Fruit fly (Drosophila melanogaster) whole organism, prepupa: ENCODE data around the gene Acp95EF.

Experiments
- CG16779 ChIP-seq: fragments of 200-800 bp; sonication (Bioruptor generic); optimal IDR thresholded peaks from 3 replicates; lab custom pipeline; 2017; ENCODE audit warnings: missing biosample characterization, mild to moderate bottlenecking, missing genetic modification characterization
- CG6276 ChIP-seq: fragments of 200-800 bp; sonication (Bioruptor generic); optimal IDR thresholded peaks from 2 replicates; lab custom pipeline; 2017; ENCODE audit warnings: missing biosample characterization, mild to moderate bottlenecking, missing genetic modification characterization
- CG8319 ChIP-seq: fragments of 200-800 bp; sonication (Bioruptor generic); optimal IDR thresholded peaks from 3 replicates; lab custom pipeline; 2016; ENCODE audit warnings: missing biosample characterization, missing genetic modification characterization
- Eip75B ChIP-seq: fragments of 200-800 bp; sonication (Bioruptor generic); optimal IDR thresholded peaks from 3 replicates; lab custom pipeline; 2016; ENCODE audit warnings: missing biosample characterization, missing genetic modification characterization
- Ets21C ChIP-seq: fragments of 200-800 bp; sonication (Bioruptor generic); optimal IDR thresholded peaks from 3 replicates; lab custom pipeline; 2016; ENCODE audit warnings: missing biosample characterization, missing genetic modification characterization
- Ets96B ChIP-seq: fragments of 200-800 bp; optimal IDR thresholded peaks from 2 replicates; lab custom pipeline; 2019; ENCODE audit warnings: missing biosample characterization, mild to moderate bottlenecking, missing genetic modification characterization, moderate library complexity
- OdsH ChIP-seq: fragments of 200-800 bp; sonication (Bioruptor generic); optimal IDR thresholded peaks from 3 replicates; lab custom pipeline; 2016; ENCODE audit warnings: missing biosample characterization, missing genetic modification characterization
- cyc ChIP-seq: fragments of 200-800 bp; sonication (Bioruptor generic); optimal IDR thresholded peaks from 3 replicates; lab custom pipeline; 2016; ENCODE audit warnings: missing biosample characterization, missing genetic modification characterization
- eg ChIP-seq: fragments of 200-800 bp; sonication (Bioruptor generic); IDR thresholded peaks from 3 replicates; pipeline ENCODE4 v1.3.6; 2022; ENCODE audit warnings: missing biosample characterization, missing genetic modification characterization
- svp ChIP-seq: fragments of 200-800 bp; sonication (Bioruptor generic); peaks from one replicate; lab custom pipeline; 2016; ENCODE audit warnings: missing biosample characterization, missing genetic modification characterization

DNA sequence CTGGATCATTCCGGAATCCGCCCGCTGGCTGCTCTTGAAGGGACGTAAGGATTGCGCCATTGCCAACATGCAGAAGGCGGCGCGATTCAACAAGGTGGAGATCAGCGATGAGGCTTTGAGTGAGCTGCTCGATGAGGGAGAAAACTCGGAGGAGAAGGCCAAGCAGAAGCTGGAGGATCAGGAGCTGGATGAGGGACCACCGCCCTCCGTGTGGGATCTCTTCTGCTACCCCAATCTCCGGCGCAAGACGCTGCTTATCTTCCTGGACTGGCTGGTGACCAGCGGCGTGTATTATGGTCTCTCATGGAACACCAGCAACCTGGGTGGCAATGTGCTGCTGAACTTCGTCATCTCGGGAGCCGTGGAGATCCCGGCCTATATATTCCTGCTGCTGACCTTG is 45.4 kb downstream of the Acp95EF start:
- TF ChIP-seq CG8319 (no peak), Eip75B (GFP tag; lab: Kevin White, UChicago) (no peak), eg (GFP tag; lab: Robert Waterston, UW) (no peak), cyc (GFP tag; lab: Kevin White, UChicago) (no peak), OdsH (GFP tag; lab: Kevin White, UChicago) (no peak), Ets96B (no peak), CG6276 (no peak), Ets21C (GFP tag; lab: Kevin White, UChicago) (no peak), svp (GFP tag; lab: Kevin White, UChicago) (no peak), CG16779 (tag; lab: Kevin White, UChicago) (no peak)
